Fruit fly (Drosophila melanogaster) whole organism, wandering third instar larva: ENCODE measurements around the gene Taf2.
A peak's percentile ranks its signal among the peaks of the same experiment; 100 is the strongest.

Experiments used
- Abd-B ChIP-seq: fragments of >200 bp; optimal IDR thresholded peaks from 2 replicates; lab custom pipeline; 2017; ENCODE audit warnings: missing biosample characterization, missing genetic modification characterization
- CG32264 ChIP-seq: fragments of 200-800 bp; sonication (Bioruptor generic); optimal IDR thresholded peaks from 2 replicates; lab custom pipeline; 2016; ENCODE audit warnings: missing biosample characterization, missing genetic modification characterization
- CG9705 ChIP-seq: fragments of 200-800 bp; sonication (Bioruptor generic); optimal IDR thresholded peaks from 2 replicates; lab custom pipeline; 2018; ENCODE audit warnings: missing biosample characterization, mild to moderate bottlenecking, missing genetic modification characterization
- CrebA ChIP-seq: fragments of 200-800 bp; sonication (Bioruptor generic); optimal IDR thresholded peaks from 2 replicates; lab custom pipeline; 2016; ENCODE audit warnings: missing biosample characterization, mild to moderate bottlenecking, missing genetic modification characterization, borderline replicate concordance
- Dfd ChIP-seq: fragments of >200 bp; optimal IDR thresholded peaks from 2 replicates; lab custom pipeline; 2017; ENCODE audit warnings: missing biosample characterization, missing genetic modification characterization
- Dif ChIP-seq: fragments of 200-275, 200-300 bp; sonication (Bioruptor generic); optimal IDR thresholded peaks from 2 replicates; lab custom pipeline; 2018; ENCODE audit warnings: missing biosample characterization, missing genetic modification characterization; ENCODE audit not compliant: partially characterized antibody
- GATAd ChIP-seq: sonication (Bioruptor generic); optimal IDR thresholded peaks from 2 replicates; lab custom pipeline; 2016; ENCODE audit warnings: missing biosample characterization, missing genetic modification characterization
- HLH106 ChIP-seq: fragments of 200-800 bp; optimal IDR thresholded peaks from 3 replicates; lab custom pipeline; 2019; ENCODE audit warnings: missing biosample characterization, mild to moderate bottlenecking, missing genetic modification characterization, moderate library complexity
- Hnf4 ChIP-seq: fragments of 200-800 bp; sonication (Bioruptor generic); optimal IDR thresholded peaks from 2 replicates; lab custom pipeline; 2016; ENCODE audit warnings: missing biosample characterization, mild to moderate bottlenecking, missing genetic modification characterization
- Hr78 ChIP-seq: fragments of >200 bp; optimal IDR thresholded peaks from 2 replicates; lab custom pipeline; 2017; ENCODE audit warnings: missing biosample characterization, missing genetic modification characterization
- Hr83 ChIP-seq: fragments of 200-300 bp; sonication (Bioruptor generic); optimal IDR thresholded peaks from 2 replicates; lab custom pipeline; 2016; ENCODE audit warnings: missing biosample characterization, mild to moderate bottlenecking, missing genetic modification characterization, moderate library complexity; ENCODE audit not compliant: poor library complexity, severe bottlenecking
- Jra ChIP-seq: sonication (Bioruptor generic); optimal IDR thresholded peaks from 2 replicates; lab custom pipeline; 2016; ENCODE audit warnings: missing biosample characterization, missing genetic modification characterization
- Mio ChIP-seq: sonication (Bioruptor generic); optimal IDR thresholded peaks from 2 replicates; lab custom pipeline; 2016; ENCODE audit warnings: missing biosample characterization, missing genetic modification characterization
- Myc ChIP-seq: fragments of >200 bp; optimal IDR thresholded peaks from 2 replicates; lab custom pipeline; 2017
- N ChIP-seq: fragments of >200 bp; optimal IDR thresholded peaks from 2 replicates; lab custom pipeline; 2018; ENCODE audit warnings: missing biosample characterization, missing external identifiers, missing genetic modification characterization
- OdsH ChIP-seq: fragments of 200-800 bp; sonication (Bioruptor generic); optimal IDR thresholded peaks from 2 replicates; lab custom pipeline; 2016; ENCODE audit warnings: missing biosample characterization, mild to moderate bottlenecking, missing genetic modification characterization
- Rel ChIP-seq, 2 experiments: fragments of 200-800 bp; sonication (Bioruptor generic) in 1 of 2; optimal IDR thresholded peaks; 2 replicates in 1 of 2; 3 replicates in 1 of 2; lab custom pipeline; 2016 to 2019; ENCODE audit warnings: mild to moderate bottlenecking in 2 of 2, missing biosample characterization in 2 of 2, missing genetic modification characterization in 2 of 2, moderate library complexity in 1 of 2
- Sp1 ChIP-seq: fragments of 200-800 bp; sonication (Bioruptor generic); optimal IDR thresholded peaks from 3 replicates; lab custom pipeline; 2019; ENCODE audit warnings: missing biosample characterization, mild to moderate bottlenecking, missing genetic modification characterization, moderate library complexity
- Vsx2 ChIP-seq: fragments of 200-300, 225-300 bp; sonication (Bioruptor generic); optimal IDR thresholded peaks from 2 replicates; lab custom pipeline; 2018; ENCODE audit warnings: missing biosample characterization, missing genetic modification characterization; ENCODE audit not compliant: partially characterized antibody
- br ChIP-seq: fragments of 200-800 bp; sonication (Bioruptor generic); optimal IDR thresholded peaks from 2 replicates; lab custom pipeline; 2016; ENCODE audit warnings: missing biosample characterization, missing genetic modification characterization
- brk ChIP-seq: fragments of 200-800 bp; sonication (Bioruptor generic); optimal IDR thresholded peaks from 2 replicates; lab custom pipeline; 2016; ENCODE audit warnings: missing biosample characterization, mild to moderate bottlenecking, missing genetic modification characterization
- dl ChIP-seq, 2 experiments: fragments of 175-275, 200-275 bp in 1 of 2; fragments of 200-275 bp in 1 of 2; sonication (Bioruptor generic); optimal IDR thresholded peaks; lab custom pipeline; 2018; ENCODE audit warnings: mild to moderate bottlenecking in 2 of 2, missing biosample characterization in 2 of 2, missing genetic modification characterization in 2 of 2, moderate library complexity in 2 of 2; ENCODE audit not compliant: partially characterized antibody in 2 of 2, insufficient read depth in 1 of 2
- dmrt93B ChIP-seq: fragments of 200-800 bp; sonication (Bioruptor generic); optimal IDR thresholded peaks from 2 replicates; lab custom pipeline; 2018; ENCODE audit warnings: missing biosample characterization, mild to moderate bottlenecking, missing genetic modification characterization
- dsf ChIP-seq: sonication (Bioruptor generic); optimal IDR thresholded peaks from 2 replicates; lab custom pipeline; 2016; ENCODE audit warnings: missing biosample characterization, missing genetic modification characterization, borderline replicate concordance
- ey ChIP-seq: fragments of 200-800 bp; sonication (Bioruptor generic); optimal IDR thresholded peaks from 2 replicates; lab custom pipeline; 2016; ENCODE audit warnings: missing biosample characterization, missing genetic modification characterization
- foxo ChIP-seq, 2 experiments: fragments of 200-800 bp; sonication (Bioruptor generic); optimal IDR thresholded peaks; 2 replicates in 1 of 2; 3 replicates in 1 of 2; lab custom pipeline; 2016 to 2017; ENCODE audit warnings: missing biosample characterization in 2 of 2, missing genetic modification characterization in 2 of 2
- fru ChIP-seq: fragments of 200-800 bp; sonication (Bioruptor generic); optimal IDR thresholded peaks from 3 replicates; lab custom pipeline; 2016; ENCODE audit warnings: missing biosample characterization, mild to moderate bottlenecking, missing genetic modification characterization
- h ChIP-seq: fragments of 200-800 bp; sonication (Bioruptor generic); optimal IDR thresholded peaks from 3 replicates; lab custom pipeline; 2016; ENCODE audit warnings: missing biosample characterization, mild to moderate bottlenecking, missing genetic modification characterization
- jim ChIP-seq: fragments of 175-275, 200-325 bp; sonication (Bioruptor generic); optimal IDR thresholded peaks from 2 replicates; lab custom pipeline; 2016; ENCODE audit warnings: missing biosample characterization, mild to moderate bottlenecking, missing genetic modification characterization
- lola ChIP-seq: fragments of >200 bp; optimal IDR thresholded peaks from 2 replicates; lab custom pipeline; 2017; ENCODE audit warnings: missing biosample characterization, missing genetic modification characterization
- pan ChIP-seq: fragments of >200 bp; optimal IDR thresholded peaks from 2 replicates; lab custom pipeline; 2017
- psq ChIP-seq: fragments of 200-800 bp; sonication (Bioruptor generic); optimal IDR thresholded peaks from 3 replicates; lab custom pipeline; 2017; ENCODE audit warnings: missing biosample characterization, mild to moderate bottlenecking, missing genetic modification characterization, moderate library complexity
- rgr ChIP-seq: fragments of 200-800 bp; sonication (Bioruptor generic); optimal IDR thresholded peaks from 3 replicates; lab custom pipeline; 2016; ENCODE audit warnings: missing biosample characterization, mild to moderate bottlenecking, missing genetic modification characterization
- sage ChIP-seq: fragments of 200-800 bp; sonication (Bioruptor generic); optimal IDR thresholded peaks from 2 replicates; lab custom pipeline; 2016; ENCODE audit warnings: missing biosample characterization, mild to moderate bottlenecking, missing genetic modification characterization
- sv ChIP-seq: fragments of 200-800 bp; sonication (Bioruptor generic); optimal IDR thresholded peaks from 3 replicates; lab custom pipeline; 2016; ENCODE audit warnings: missing biosample characterization, missing genetic modification characterization
- tai ChIP-seq: sonication (Bioruptor generic); optimal IDR thresholded peaks from 2 replicates; lab custom pipeline; 2016; ENCODE audit warnings: missing biosample characterization, missing genetic modification characterization
- usp ChIP-seq: fragments of >200 bp; optimal IDR thresholded peaks from 2 replicates; lab custom pipeline; 2017; ENCODE audit warnings: missing biosample characterization, missing genetic modification characterization
- woc ChIP-seq: sonication (Bioruptor generic); optimal IDR thresholded peaks from 2 replicates; lab custom pipeline; 2016; ENCODE audit warnings: missing biosample characterization, mild to moderate bottlenecking, missing genetic modification characterization

Taf2 gene

DNA sequence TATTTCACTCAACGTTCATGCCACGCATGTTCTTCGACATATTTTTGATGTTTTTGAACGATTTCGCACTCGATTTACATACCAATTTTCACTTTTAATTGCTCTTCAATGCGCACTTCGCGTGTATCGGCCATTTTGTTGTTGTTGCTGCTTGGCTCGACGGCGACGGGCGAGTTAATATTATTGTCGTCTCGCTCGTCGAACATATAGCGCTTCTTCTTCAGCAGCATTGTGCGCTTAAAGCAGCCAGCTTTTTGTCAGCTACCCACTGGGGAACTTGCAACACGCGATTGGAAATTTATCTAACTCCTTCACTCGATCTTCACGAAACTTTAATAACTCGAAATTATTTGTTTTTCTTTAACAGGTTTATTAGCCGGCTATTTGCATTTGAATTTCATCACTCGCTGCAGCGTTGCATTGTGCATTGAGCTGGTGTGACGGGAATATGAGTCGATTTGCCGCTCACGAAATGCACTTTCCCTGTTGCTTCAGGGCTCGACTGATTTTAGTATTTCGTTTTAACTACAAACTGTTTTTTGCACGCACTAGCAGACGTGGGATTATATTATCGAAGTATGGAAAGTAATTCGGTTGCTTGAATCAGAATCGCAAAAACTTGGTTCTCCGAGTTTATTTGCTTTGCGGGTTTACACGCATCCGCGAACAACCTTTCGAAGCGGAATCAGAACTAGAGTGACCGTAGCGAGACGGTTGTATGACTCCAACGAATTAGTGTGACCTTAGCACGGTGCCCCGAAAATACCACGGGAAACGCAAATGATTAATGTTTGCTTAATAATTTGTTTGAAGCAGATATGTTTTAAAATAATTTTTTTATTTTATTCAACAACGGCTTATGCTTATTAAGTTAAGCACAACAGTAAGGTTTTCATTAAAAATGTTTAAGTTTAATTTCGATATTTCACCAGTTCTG is 33.6 kb downstream of the Taf2 start, which contains the start of gene RasGAP1:
RasGAP1 (minus strand) TSS at position 703 of the 937 bp plus-strand sequence.
- TF ChIP-seq HLH106 (tag; lab: Kevin White, UChicago) (no peak), dsf (no peak), Hr78 (GFP tag; lab: Kevin White, UChicago) (no peak), GATAd (GFP tag; lab: Kevin White, UChicago) (no peak), fru (GFP tag; lab: Kevin White, UChicago) (no peak), dmrt93B (GFP tag; lab: Kevin White, UChicago) (no peak), ey (GFP tag; lab: Kevin White, UChicago) (no peak), Dif (GFP tag; lab: Kevin White, UChicago) (peak; percentile 90), Rel (GFP tag; optimal IDR thresholded peaks at IDR 0.05; lab: Kevin White, UChicago) (no peak), Rel (tag; optimal IDR thresholded peaks at IDR 0.05; lab: Kevin White, UChicago) (peak; percentile 13), tai (GFP tag; lab: Kevin White, UChicago) (no peak), N (GFP tag; lab: Kevin White, UChicago) (no peak), lola (GFP tag; lab: Kevin White, UChicago) (no peak), Mio (GFP tag; lab: Kevin White, UChicago) (no peak), usp (no peak), Hr83 (no peak), dl (GFP tag; optimal IDR thresholded peaks at IDR 0.05; lab: Kevin White, UChicago; ENCODE audit: insufficient read depth in 1 of 2, partially characterized antibody in 2 of 2) (peak; percentile 20 to 53), br (no peak), foxo (GFP tag; optimal IDR thresholded peaks at IDR 0.05; lab: Kevin White, UChicago) (no peak), Sp1 (peak; percentile 35), woc (GFP tag; lab: Kevin White, UChicago) (no peak), pan (lab: Kevin White, UChicago) (no peak), CrebA (GFP tag; lab: Kevin White, UChicago) (no peak), Dfd (GFP tag; lab: Kevin White, UChicago) (no peak), rgr (no peak), sv (GFP tag; lab: Kevin White, UChicago) (no peak), sage (GFP tag; lab: Kevin White, UChicago) (peak; percentile 14), jim (GFP tag; lab: Kevin White, UChicago) (no peak), OdsH (no peak), brk (GFP tag; lab: Kevin White, UChicago) (no peak), Myc (lab: Kevin White, UChicago) (peak; percentile 32), psq (GFP tag; lab: Kevin White, UChicago) (peak; percentile 34), CG9705 (GFP tag; lab: Kevin White, UChicago) (no peak), Vsx2 (GFP tag; lab: Kevin White, UChicago) (no peak), Jra (GFP tag; lab: Kevin White, UChicago) (no peak), Abd-B (no peak), CG32264 (no peak), h (no peak), Hnf4 (GFP tag; lab: Kevin White, UChicago) (no peak)

DNA sequence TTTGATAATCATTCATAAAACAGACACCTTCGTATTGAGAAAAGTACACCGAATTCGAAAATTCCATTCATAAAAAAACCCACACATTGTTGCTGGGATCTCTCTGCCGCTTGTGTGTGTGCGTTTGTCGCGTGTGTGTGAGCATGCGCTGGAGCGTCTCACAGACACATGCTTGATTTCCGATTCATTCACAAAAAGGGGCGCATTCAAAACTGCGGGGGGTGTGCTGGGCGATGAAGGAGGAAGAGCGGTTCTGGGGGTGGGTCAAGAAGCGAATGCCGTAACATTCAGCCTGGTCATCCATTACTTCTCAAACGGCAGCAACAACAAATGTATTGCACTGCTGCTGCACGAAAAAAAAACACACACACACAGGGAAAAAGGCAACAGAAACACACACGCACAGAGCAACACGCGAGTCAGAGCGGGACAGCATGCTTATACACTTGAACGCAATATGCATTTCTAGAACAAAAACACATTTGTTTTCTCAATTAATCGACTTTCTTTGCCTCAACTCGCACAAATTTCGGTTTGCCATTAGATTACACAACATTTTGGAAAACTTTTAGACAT is 34.5 kb downstream of the Taf2 start:
- peak; percentile 66 for TF ChIP-seq psq (GFP tag; lab: Kevin White, UChicago)
- peak in 1 of 2 experiments; percentile 25 for TF ChIP-seq foxo (GFP tag; optimal IDR thresholded peaks at IDR 0.05; lab: Kevin White, UChicago)
- TF ChIP-seq Sp1, result no peak
- peak; percentile 20 for TF ChIP-seq Jra (GFP tag; lab: Kevin White, UChicago)
- peak in 1 of 2 experiments; percentile 61 for TF ChIP-seq dl (GFP tag; optimal IDR thresholded peaks at IDR 0.05; lab: Kevin White, UChicago; ENCODE audit: insufficient read depth in 1 of 2, partially characterized antibody in 2 of 2)
- TF ChIP-seq brk (GFP tag; lab: Kevin White, UChicago), result peak; percentile 2
- no peak for TF ChIP-seq woc (GFP tag; lab: Kevin White, UChicago)
- TF ChIP-seq h, result peak; percentile 62
- TF ChIP-seq Rel (GFP tag; optimal IDR thresholded peaks at IDR 0.05; lab: Kevin White, UChicago), result no peak
- TF ChIP-seq Rel (tag; optimal IDR thresholded peaks at IDR 0.05; lab: Kevin White, UChicago), result peak; percentile 90
- TF ChIP-seq dsf, result no peak
- peak; percentile 86 for TF ChIP-seq fru (GFP tag; lab: Kevin White, UChicago)
- peak; percentile 21 for TF ChIP-seq Dif (GFP tag; lab: Kevin White, UChicago)
- TF ChIP-seq N (GFP tag; lab: Kevin White, UChicago), result peak; percentile 28
- TF ChIP-seq, all 38 proteins: peak for 10
